Worm (Caenorhabditis elegans) whole organism, young adult: Measurements from ENCODE around the gene spas-1.
A peak's percentile ranks its signal among the peaks of the same experiment; 100 is the strongest.

Source experiments
- B0019.2 ChIP-seq: fragments of 200-800 bp; sonication (Bioruptor generic); conservative IDR thresholded peaks from 2 replicates; pipeline ENCODE4 v1.3.6; 2022; ENCODE audit warnings: missing genetic modification reagents, missing genetic modification characterization, missing compliant biosample characterization
- F22D6.2 ChIP-seq: sonication (generic microtip); optimal IDR thresholded peaks from 2 replicates; lab custom pipeline; 2016; ENCODE audit warnings: mild to moderate bottlenecking, missing genetic modification characterization, missing compliant biosample characterization
- F23B12.7 ChIP-seq: sonication (generic microtip); optimal IDR thresholded peaks from 2 replicates; lab custom pipeline; 2017; ENCODE audit warnings: missing genetic modification characterization, mild to moderate bottlenecking, missing compliant biosample characterization, antibody characterized with exemption, moderate library complexity; ENCODE audit not compliant: insufficient read depth
- F39B2.1 ChIP-seq: fragments of 200-800 bp; sonication (Bioruptor generic); IDR thresholded peaks from 2 replicates; pipeline ENCODE4 v1.3.6; 2022; ENCODE audit warnings: missing genetic modification reagents, missing genetic modification characterization, missing compliant biosample characterization
- K12H6.12 ChIP-seq: fragments of 200-800 bp; sonication (Bioruptor generic); optimal IDR thresholded peaks from 2 replicates; lab custom pipeline; 2018; ENCODE audit warnings: mild to moderate bottlenecking, missing genetic modification characterization, missing compliant biosample characterization
- Y53F4B.3 ChIP-seq: fragments of 200-800 bp; sonication (Bioruptor generic); IDR thresholded peaks from 2 replicates; pipeline ENCODE4 v1.3.6; 2022; ENCODE audit warnings: missing genetic modification reagents, missing genetic modification characterization, missing compliant biosample characterization
- Y67H2A.10 ChIP-seq: fragments of 200-800 bp; sonication (Bioruptor generic); conservative IDR thresholded peaks from 2 replicates; pipeline ENCODE4 v1.3.6; 2022; ENCODE audit warnings: missing genetic modification reagents, missing genetic modification characterization, missing compliant biosample characterization
- ZK185.1 ChIP-seq: sonication (generic microtip); optimal IDR thresholded peaks from 2 replicates; lab custom pipeline; 2016; ENCODE audit warnings: mild to moderate bottlenecking, missing genetic modification characterization, missing compliant biosample characterization; ENCODE audit not compliant: poor library complexity, severe bottlenecking
- akir-1 ChIP-seq: fragments of 200-800 bp; sonication (Bioruptor generic); optimal IDR thresholded peaks from 2 replicates; lab custom pipeline; 2018; ENCODE audit warnings: mild to moderate bottlenecking, missing genetic modification characterization, moderate library complexity, missing compliant biosample characterization
- ama-1 ChIP-seq, 3 experiments: fragments of 150-350 bp in 1 of 3; sonication (generic microtip) in 2 of 3; optimal IDR thresholded peaks; 2 replicates each; lab custom pipeline; 2014 to 2018; ENCODE audit warnings: missing biosample characterization in 2 of 3, missing genetic modification characterization in 2 of 3, missing genetic modification reagents in 2 of 3
- atf-7 ChIP-seq: sonication (generic microtip); optimal IDR thresholded peaks from 2 replicates; lab custom pipeline; 2017; ENCODE audit warnings: mild to moderate bottlenecking, missing genetic modification characterization, missing compliant biosample characterization
- bed-1 ChIP-seq: fragments of 200-800 bp; sonication (Bioruptor generic); IDR thresholded peaks from 2 replicates; pipeline ENCODE4 v1.3.6; 2022; ENCODE audit warnings: missing genetic modification reagents, missing genetic modification characterization, missing compliant biosample characterization
- cebp-2 ChIP-seq: fragments of 200-800 bp; sonication (Bioruptor generic); IDR thresholded peaks from 2 replicates; pipeline ENCODE4 v1.3.6; 2022; ENCODE audit warnings: missing genetic modification characterization, missing compliant biosample characterization
- ceh-91 ChIP-seq: fragments of 200-800 bp; sonication (Bioruptor generic); IDR thresholded peaks from 2 replicates; pipeline ENCODE4 v1.3.6; 2022; ENCODE audit warnings: missing genetic modification reagents, missing genetic modification characterization, missing compliant biosample characterization
- chd-7 ChIP-seq: sonication (generic microtip); optimal IDR thresholded peaks from 2 replicates; lab custom pipeline; 2016; ENCODE audit warnings: mild to moderate bottlenecking, missing genetic modification characterization, moderate library complexity, missing compliant biosample characterization
- dpff-1 ChIP-seq: sonication (generic microtip); optimal IDR thresholded peaks from 2 replicates; lab custom pipeline; 2017; ENCODE audit warnings: mild to moderate bottlenecking, missing genetic modification characterization, missing compliant biosample characterization
- let-607 ChIP-seq, 2 experiments: fragments of 200-800 bp in 1 of 2; sonication (Bioruptor generic) in 1 of 2; sonication (generic microtip) in 1 of 2; optimal IDR thresholded peaks; 2 replicates each; lab custom pipeline; 2016 to 2018; ENCODE audit warnings: mild to moderate bottlenecking in 2 of 2, missing compliant biosample characterization in 2 of 2, missing genetic modification characterization in 2 of 2, moderate library complexity in 2 of 2, missing genotype in 1 of 2
- madf-3 ChIP-seq: fragments of 200-800 bp; sonication (Bioruptor generic); IDR thresholded peaks from 2 replicates; pipeline ENCODE4 v1.3.6; 2022; ENCODE audit warnings: missing genetic modification reagents, missing genetic modification characterization, missing compliant biosample characterization
- madf-6 ChIP-seq: fragments of 200-800 bp; sonication (Bioruptor generic); IDR thresholded peaks from 2 replicates; pipeline ENCODE4 v1.3.6; 2022; ENCODE audit warnings: missing genetic modification reagents, missing genetic modification characterization, missing compliant biosample characterization
- nhr-80 ChIP-seq: sonication (generic microtip); optimal IDR thresholded peaks from 2 replicates; lab custom pipeline; 2016; ENCODE audit warnings: missing genetic modification characterization, missing compliant biosample characterization
- pbrm-1 ChIP-seq: fragments of 200-800 bp; sonication (Bioruptor generic); IDR thresholded peaks from 2 replicates; pipeline ENCODE4 v1.3.6; 2022; ENCODE audit warnings: missing genetic modification reagents, missing genetic modification characterization, missing compliant biosample characterization
- rec-8 ChIP-seq, 2 experiments: sonication (generic microtip); optimal IDR thresholded peaks; 2 replicates each; lab custom pipeline; 2016; ENCODE audit warnings: mild to moderate bottlenecking in 2 of 2, missing genetic modification characterization in 2 of 2, missing genetic modification reagents in 2 of 2, missing genotype in 2 of 2, missing biosample characterization in 1 of 2, missing compliant biosample characterization in 1 of 2, moderate library complexity in 1 of 2
- repo-1 ChIP-seq: sonication (generic microtip); optimal IDR thresholded peaks from 2 replicates; lab custom pipeline; 2017; ENCODE audit warnings: mild to moderate bottlenecking, missing genetic modification characterization, missing compliant biosample characterization
- sptf-2 ChIP-seq: fragments of 200-800 bp; sonication (Bioruptor generic); optimal IDR thresholded peaks from 2 replicates; lab custom pipeline; 2018; ENCODE audit warnings: mild to moderate bottlenecking, missing genetic modification characterization, missing compliant biosample characterization
- tbx-9 ChIP-seq: sonication (generic microtip); optimal IDR thresholded peaks from 2 replicates; lab custom pipeline; 2016; ENCODE audit warnings: borderline replicate concordance, missing genetic modification characterization, inconsistent platforms, missing compliant biosample characterization
- tlf-1 ChIP-seq: fragments of 200-800 bp; sonication (Bioruptor generic); optimal IDR thresholded peaks from 2 replicates; lab custom pipeline; 2018; ENCODE audit warnings: mild to moderate bottlenecking, missing genetic modification characterization, missing compliant biosample characterization
- unc-130 ChIP-seq: sonication (generic microtip); optimal IDR thresholded peaks from 2 replicates; lab custom pipeline; 2016; ENCODE audit warnings: missing genetic modification reagents, missing genetic modification characterization, missing compliant biosample characterization
- unc-62 ChIP-seq: fragments of 150-350 bp; optimal IDR thresholded peaks from 2 replicates; lab custom pipeline; 2014; ENCODE audit warnings: missing biosample characterization, missing genetic modification reagents, missing genetic modification characterization
- zim-3 ChIP-seq: sonication (generic microtip); optimal IDR thresholded peaks from 2 replicates; lab custom pipeline; 2017; ENCODE audit warnings: mild to moderate bottlenecking, missing genetic modification characterization, moderate library complexity, missing compliant biosample characterization
- ztf-28 ChIP-seq: fragments of 200-800 bp; sonication (Bioruptor generic); IDR thresholded peaks from 2 replicates; pipeline ENCODE4 v1.3.6; 2022; ENCODE audit warnings: missing genetic modification reagents, missing genetic modification characterization, missing compliant biosample characterization

spas-1 gene

ce11 chrV:9213554-9213953, 38.0 kb downstream of the spas-1 start, which contains the start of gene mdt-27:
TSS of gene mdt-27 (minus strand) at chrV:9213654.
- TF ChIP-seq F23B12.7 (tag; lab: Kevin White, UChicago) (no peak), ceh-91 (GFP tag; lab: Robert Waterston, UW) (no peak), unc-130 (GFP tag; lab: Kevin White, UChicago) (no peak), madf-3 (no peak), ztf-28 (GFP tag; lab: Robert Waterston, UW) (no peak), B0019.2 (GFP tag; lab: Robert Waterston, UW) (no peak), dpff-1 (tag; lab: Kevin White, UChicago) (no peak), let-607 (tag; optimal IDR thresholded peaks at IDR 0.05; lab: Kevin White, UChicago) (no peak)
- TF ChIP-seq, all 124 proteins: peak for 0

- no peak for TF ChIP-seq cebp-2 (GFP tag; lab: Robert Waterston, UW)
- no peak for TF ChIP-seq sptf-2 (GFP tag; lab: Kevin White, UChicago)
- no peak for TF ChIP-seq chd-7
- TF ChIP-seq tbx-9 (tag; lab: Kevin White, UChicago) = no peak
- TF ChIP-seq zim-3 (tag; lab: Kevin White, UChicago) = no peak
- no peak for TF ChIP-seq akir-1 (GFP tag; lab: Kevin White, UChicago)
- TF ChIP-seq ZK185.1 (tag; lab: Kevin White, UChicago) = no peak
- TF ChIP-seq nhr-80 (tag; lab: Kevin White, UChicago) = no peak
- TF ChIP-seq unc-62 (GFP tag; lab: Kevin White, UChicago) = no peak
- no peak for TF ChIP-seq pbrm-1
- TF ChIP-seq rec-8 (tag; optimal IDR thresholded peaks at IDR 0.05; lab: Kevin White, UChicago) = no peak
- TF ChIP-seq F22D6.2 (tag; lab: Kevin White, UChicago) = no peak
- TF ChIP-seq F39B2.1 (GFP tag; lab: Robert Waterston, UW) = no peak
- no peak for TF ChIP-seq ama-1 (optimal IDR thresholded peaks at IDR 0.05; lab: Kevin White, UChicago)
- no peak for TF ChIP-seq ama-1 (GFP tag; optimal IDR thresholded peaks at IDR 0.05; lab: Kevin White, UChicago)
- TF ChIP-seq, all 124 proteins: peak for 0
These were observed 41.6 kb downstream of the spas-1 start, which contains the start of gene pacs-1 for ce11 chrV:9217158-9217557. TSS of gene pacs-1 (minus strand) at chrV:9217258.

ce11 chrV:9218214-9218613, 42.6 kb downstream of the spas-1 start:
- TF ChIP-seq repo-1 (no peak), Y67H2A.10 (no peak), madf-6 (GFP tag; lab: Robert Waterston, UW) (0 out of 2 replicates have a peak, but pooled peaks have one; percentile 24), Y53F4B.3 (GFP tag; lab: Robert Waterston, UW) (no peak), bed-1 (GFP tag; lab: Robert Waterston, UW) (no peak), ZK185.1 (tag; lab: Kevin White, UChicago) (no peak)

- TF ChIP-seq nhr-80 (tag; lab: Kevin White, UChicago) (peak; percentile 88), K12H6.12 (tag; lab: Kevin White, UChicago) (peak; percentile 10), tlf-1 (GFP tag; lab: Kevin White, UChicago) (no peak)
These were observed 43.2 kb downstream of the spas-1 start for ce11 chrV:9218655-9219389.

- TF ChIP-seq atf-7 = no peak
- 0 out of 2 replicates have a peak, but pooled peaks have one; percentile 47 for TF ChIP-seq madf-3
- no peak for TF ChIP-seq B0019.2 (GFP tag; lab: Robert Waterston, UW)
- TF ChIP-seq madf-6 (GFP tag; lab: Robert Waterston, UW) = 0 out of 2 replicates have a peak, but pooled peaks have one; percentile 21
These were observed 43.8 kb downstream of the spas-1 start for ce11 chrV:9219390-9219733.
